Worm (Caenorhabditis elegans) whole organism, L1 larva: ENCODE data around the gene sru-39.

ENCODE experiments used
- Y116A8C.19 ChIP-seq: sonication (generic microtip); optimal IDR thresholded peaks from 2 replicates; lab custom pipeline; 2016; ENCODE audit warnings: missing compliant biosample characterization, missing genetic modification characterization, borderline replicate concordance
- aly-2 ChIP-seq: fragments of 150-350 bp; optimal IDR thresholded peaks from 2 replicates; lab custom pipeline; 2014; ENCODE audit warnings: missing biosample characterization, missing genetic modification characterization
- blmp-1 ChIP-seq: fragments of 150-350 bp; optimal IDR thresholded peaks from 2 replicates; lab custom pipeline; 2014; ENCODE audit warnings: missing biosample characterization, missing genetic modification characterization
- ceh-63 ChIP-seq: fragments of 200-800 bp; sonication (Bioruptor generic); optimal IDR thresholded peaks from 2 replicates; lab custom pipeline; 2018; ENCODE audit warnings: mild to moderate bottlenecking, missing genetic modification characterization, missing compliant biosample characterization
- ceh-90 ChIP-seq: sonication (generic microtip); optimal IDR thresholded peaks from 2 replicates; lab custom pipeline; 2016; ENCODE audit warnings: missing genetic modification characterization, missing compliant biosample characterization
- ces-1 ChIP-seq: fragments of 150-350 bp; optimal IDR thresholded peaks from 2 replicates; lab custom pipeline; 2014; ENCODE audit warnings: missing biosample characterization, missing genetic modification reagents, missing genetic modification characterization
- dsc-1 ChIP-seq: sonication (generic microtip); optimal IDR thresholded peaks from 2 replicates; lab custom pipeline; 2016; ENCODE audit warnings: mild to moderate bottlenecking, missing genetic modification characterization, missing compliant biosample characterization
- efl-1 ChIP-seq, 4 experiments: fragments of 150-350 bp; optimal IDR thresholded peaks in 3 of 4; peaks in 1 of 4; 1 replicate in 1 of 4; 2 replicates in 3 of 4; lab custom pipeline; 2014; ENCODE audit warnings: missing biosample characterization in 2 of 4, missing genetic modification characterization in 2 of 4, missing genetic modification reagents in 2 of 4
- egl-13 ChIP-seq: sonication (generic microtip); optimal IDR thresholded peaks from 2 replicates; lab custom pipeline; 2016; ENCODE audit warnings: missing genotype, missing genetic modification reagents, missing genetic modification characterization, missing compliant biosample characterization
- egl-27 ChIP-seq, 2 experiments: fragments of 150-350 bp in 1 of 2; sonication (generic microtip); optimal IDR thresholded peaks; 3 replicates each; lab custom pipeline; 2017 to 2018; ENCODE audit warnings: missing biosample characterization in 2 of 2, missing genetic modification characterization in 2 of 2, missing genetic modification reagents in 2 of 2
- ets-5 ChIP-seq: fragments of 200-800 bp; sonication (Bioruptor generic); IDR thresholded peaks from 2 replicates; pipeline ENCODE4 v1.3.6; 2022; ENCODE audit warnings: missing genetic modification characterization, missing compliant biosample characterization
- fkh-10 ChIP-seq: sonication (generic microtip); optimal IDR thresholded peaks from 2 replicates; lab custom pipeline; 2017; ENCODE audit warnings: missing biosample characterization, missing genetic modification reagents, missing genetic modification characterization
- fkh-4 ChIP-seq: sonication (generic microtip); optimal IDR thresholded peaks from 2 replicates; lab custom pipeline; 2016; ENCODE audit warnings: missing compliant biosample characterization, missing genetic modification characterization, borderline replicate concordance
- hlh-17 ChIP-seq: fragments of 200-800 bp; sonication (Bioruptor generic); optimal IDR thresholded peaks from 2 replicates; lab custom pipeline; 2018; ENCODE audit warnings: missing genetic modification characterization, mild to moderate bottlenecking, missing compliant biosample characterization, moderate library complexity, borderline replicate concordance
- hpl-2 ChIP-seq: fragments of 150-350 bp; optimal IDR thresholded peaks from 2 replicates; lab custom pipeline; 2014; ENCODE audit warnings: missing biosample characterization, missing genetic modification reagents, missing genetic modification characterization
- irx-1 ChIP-seq: sonication (generic microtip); optimal IDR thresholded peaks from 2 replicates; lab custom pipeline; 2016; ENCODE audit warnings: missing genetic modification characterization, missing compliant biosample characterization
- lin-14 ChIP-seq: fragments of 200-800 bp; sonication (Bioruptor generic); optimal IDR thresholded peaks from 2 replicates; lab custom pipeline; 2018; ENCODE audit warnings: mild to moderate bottlenecking, missing genetic modification characterization, moderate library complexity, missing compliant biosample characterization
- lin-15B ChIP-seq: fragments of 150-350 bp; sonication (generic microtip); optimal IDR thresholded peaks from 3 replicates; lab custom pipeline; 2014; ENCODE audit warnings: missing biosample characterization, missing genetic modification characterization
- lsy-2 ChIP-seq, 2 experiments: fragments of 150-350 bp; optimal IDR thresholded peaks; 2 replicates each; lab custom pipeline; 2014; ENCODE audit warnings: missing biosample characterization in 2 of 2, missing genetic modification characterization in 2 of 2
- mdl-1 ChIP-seq, 2 experiments: fragments of 150-350 bp; optimal IDR thresholded peaks; 2 replicates each; lab custom pipeline; 2014 to 2017; ENCODE audit warnings: missing biosample characterization in 2 of 2, missing genetic modification characterization in 2 of 2, inconsistent platforms in 1 of 2
- mef-2 ChIP-seq: fragments of 150-350 bp; optimal IDR thresholded peaks from 2 replicates; lab custom pipeline; 2014; ENCODE audit warnings: missing biosample characterization, missing genetic modification characterization
- nhr-20 ChIP-seq: sonication (generic microtip); optimal IDR thresholded peaks from 2 replicates; lab custom pipeline; 2016; ENCODE audit warnings: mild to moderate bottlenecking, missing genetic modification characterization, missing compliant biosample characterization
- nhr-28 ChIP-seq: fragments of 150-350 bp; optimal IDR thresholded peaks from 2 replicates; lab custom pipeline; 2014; ENCODE audit warnings: missing biosample characterization, missing genetic modification characterization
- nhr-47 ChIP-seq: sonication (generic microtip); optimal IDR thresholded peaks from 2 replicates; lab custom pipeline; 2016; ENCODE audit warnings: mild to moderate bottlenecking, missing genetic modification characterization, moderate library complexity, missing compliant biosample characterization
- nhr-71 ChIP-seq: sonication (generic microtip); optimal IDR thresholded peaks from 2 replicates; lab custom pipeline; 2016; ENCODE audit warnings: mild to moderate bottlenecking, missing genetic modification characterization, moderate library complexity, missing compliant biosample characterization
- nhr-84 ChIP-seq: sonication (generic microtip); optimal IDR thresholded peaks from 2 replicates; lab custom pipeline; 2017; ENCODE audit warnings: missing biosample characterization, missing genetic modification characterization
- nhr-90 ChIP-seq: sonication (generic microtip); optimal IDR thresholded peaks from 2 replicates; lab custom pipeline; 2016; ENCODE audit warnings: mild to moderate bottlenecking, missing genetic modification characterization, missing compliant biosample characterization; ENCODE audit not compliant: poor library complexity
- pag-3 ChIP-seq: sonication (generic microtip); optimal IDR thresholded peaks from 2 replicates; lab custom pipeline; 2017; ENCODE audit warnings: missing genetic modification characterization, mild to moderate bottlenecking, missing compliant biosample characterization, antibody characterized with exemption, borderline replicate concordance; ENCODE audit not compliant: insufficient read depth
- pqm-1 ChIP-seq: sonication (generic microtip); optimal IDR thresholded peaks from 3 replicates; lab custom pipeline; 2017; ENCODE audit warnings: missing biosample characterization, missing genetic modification characterization
- sox-4 ChIP-seq: sonication (generic microtip); optimal IDR thresholded peaks from 2 replicates; lab custom pipeline; 2016; ENCODE audit warnings: missing genetic modification characterization, missing compliant biosample characterization
- sptf-1 ChIP-seq: fragments of 150-350 bp; optimal IDR thresholded peaks from 2 replicates; lab custom pipeline; 2014; ENCODE audit warnings: missing biosample characterization, missing genetic modification characterization
- swsn-7 ChIP-seq: sonication (generic microtip); optimal IDR thresholded peaks from 2 replicates; lab custom pipeline; 2016; ENCODE audit warnings: missing genetic modification characterization, missing compliant biosample characterization
- tbx-2 ChIP-seq: sonication (generic microtip); optimal IDR thresholded peaks from 2 replicates; lab custom pipeline; 2016; ENCODE audit warnings: missing genetic modification characterization, missing compliant biosample characterization
- tlp-1 ChIP-seq: fragments of 150-350 bp; optimal IDR thresholded peaks from 2 replicates; lab custom pipeline; 2014; ENCODE audit warnings: missing biosample characterization, missing genetic modification characterization
- unc-98 ChIP-seq: fragments of 200-800 bp; sonication (Bioruptor generic); IDR thresholded peaks from 2 replicates; pipeline ENCODE4 v1.3.6; 2022; ENCODE audit warnings: missing genetic modification characterization, missing compliant biosample characterization
- vab-15 ChIP-seq: sonication (generic microtip); optimal IDR thresholded peaks from 2 replicates; lab custom pipeline; 2017; ENCODE audit warnings: missing genotype, mild to moderate bottlenecking, missing genetic modification characterization, missing compliant biosample characterization
- zag-1 ChIP-seq: fragments of 150-350 bp; optimal IDR thresholded peaks from 2 replicates; lab custom pipeline; 2014; ENCODE audit warnings: missing biosample characterization, missing genetic modification characterization
- zip-4 ChIP-seq: fragments of 200-800 bp; sonication (Bioruptor generic); optimal IDR thresholded peaks from 2 replicates; lab custom pipeline; 2018; ENCODE audit warnings: mild to moderate bottlenecking, missing genetic modification characterization, moderate library complexity, missing compliant biosample characterization

The sru-39 gene

DNA sequence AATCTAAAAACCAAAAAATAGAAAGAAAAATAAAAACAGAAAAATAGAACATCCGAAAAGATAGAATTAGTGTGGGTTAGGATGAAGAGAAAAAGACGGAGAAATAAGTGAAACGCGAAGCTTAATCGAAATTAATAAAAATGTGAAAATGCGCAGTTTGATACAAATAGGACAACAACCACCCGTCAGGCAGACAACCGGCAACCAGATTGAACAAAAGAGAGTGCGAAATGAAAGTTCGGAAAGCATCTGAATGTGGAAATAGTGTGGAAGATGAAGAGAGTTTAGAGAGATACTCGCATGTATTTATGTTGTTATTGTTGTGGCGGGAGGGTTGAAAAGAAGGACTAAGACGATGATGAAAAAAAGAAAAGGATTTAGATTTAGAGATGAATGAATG lies 44.8 kb upstream of the sru-39 start:
- TF ChIP-seq ets-5 (GFP tag; lab: Robert Waterston, UW) (no peak), blmp-1 (tag; lab: Kevin White, UChicago) (peak; percentile 96), lin-14 (GFP tag; lab: Kevin White, UChicago) (peak; percentile 62)

DNA sequence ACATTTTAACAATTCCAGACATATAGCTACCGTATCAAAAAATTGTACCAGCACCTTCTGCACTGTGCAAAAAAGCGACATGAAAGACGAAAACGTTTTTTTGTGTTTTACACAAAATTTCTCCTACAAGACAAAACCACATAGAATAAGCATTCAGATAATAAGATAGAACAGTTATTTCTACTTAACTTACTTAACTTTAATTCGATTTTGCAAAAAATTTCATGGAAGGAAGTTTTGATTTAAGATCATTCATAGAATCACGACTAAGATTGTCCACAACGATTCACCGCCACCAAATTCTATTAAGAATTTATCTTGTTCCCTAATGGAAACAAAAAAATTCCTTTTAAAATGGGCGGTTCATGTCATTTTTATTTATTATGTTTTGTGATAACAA lies 39.5 kb upstream of the sru-39 start:
- TF ChIP-seq fkh-4 (no peak), sptf-1 (tag; lab: Kevin White, UChicago) (no peak), nhr-28 (tag; lab: Kevin White, UChicago) (no peak), zag-1 (tag; lab: Kevin White, UChicago) (no peak), sox-4 (tag; lab: Kevin White, UChicago) (no peak), ces-1 (GFP tag; lab: Kevin White, UChicago) (no peak), fkh-10 (GFP tag; lab: Kevin White, UChicago) (no peak), hlh-17 (GFP tag; lab: Kevin White, UChicago) (no peak), mdl-1 (tag; optimal IDR thresholded peaks at IDR 0.05; lab: Kevin White, UChicago) (no peak)
- TF ChIP-seq, all 84 proteins: peak for 0

- TF ChIP-seq efl-1 (optimal IDR thresholded peaks at IDR 0.05; lab: Kevin White, UChicago) = no peak
- peak in 1 of 2 experiments; percentile 30 for TF ChIP-seq efl-1 (GFP tag; optimal IDR thresholded peaks at IDR 0.05 in 1 of 2; lab: Kevin White, UChicago)
- no peak for TF ChIP-seq nhr-90 (tag; lab: Kevin White, UChicago)
- TF ChIP-seq, all 84 proteins: peak for 1
Observed at ce11 chrV:9764552-9764951, 38.7 kb upstream of the sru-39 start.

DNA sequence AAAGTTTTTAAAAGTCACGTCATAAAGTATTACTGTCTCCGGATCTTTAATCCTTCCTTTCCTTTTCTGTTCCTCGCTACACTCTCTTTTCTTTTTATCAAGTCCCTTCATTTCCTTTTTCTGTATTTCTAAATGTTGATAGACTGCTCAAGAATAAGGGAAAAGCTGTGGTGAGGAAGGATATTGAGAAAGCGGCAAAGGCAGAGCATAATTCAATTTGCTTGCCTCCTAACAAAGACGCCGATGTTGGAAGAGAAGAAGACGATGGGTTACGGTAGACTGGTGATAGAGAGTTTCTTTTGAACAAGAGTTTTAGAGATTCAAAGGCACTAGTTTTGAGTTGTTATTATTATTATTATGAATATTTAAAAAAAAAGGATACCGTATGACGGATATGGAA lies 37.7 kb upstream of the sru-39 start:
- no peak for TF ChIP-seq egl-27 (tag; optimal IDR thresholded peaks at IDR 0.05; lab: Kevin White, UChicago)
- peak; percentile 88 for TF ChIP-seq lin-14 (GFP tag; lab: Kevin White, UChicago)
- TF ChIP-seq nhr-47 (tag; lab: Kevin White, UChicago) = peak; percentile 30
- TF ChIP-seq lsy-2 (tag; optimal IDR thresholded peaks at IDR 0.05; lab: Kevin White, UChicago) = peak; percentile 48 to 85
- TF ChIP-seq nhr-71 (tag; lab: Kevin White, UChicago) = peak; percentile 42
- peak in 1 of 2 experiments; percentile 8 for TF ChIP-seq efl-1 (optimal IDR thresholded peaks at IDR 0.05; lab: Kevin White, UChicago)
- no peak for TF ChIP-seq efl-1 (GFP tag; optimal IDR thresholded peaks at IDR 0.05 in 1 of 2; lab: Kevin White, UChicago)
- TF ChIP-seq nhr-20 (tag; lab: Kevin White, UChicago) = no peak
- no peak for TF ChIP-seq hpl-2
- TF ChIP-seq mef-2 (tag; lab: Kevin White, UChicago) = no peak
- TF ChIP-seq unc-98 (GFP tag; lab: Robert Waterston, UW) = no peak
- no peak for TF ChIP-seq ceh-63 (GFP tag; lab: Kevin White, UChicago)
- no peak for TF ChIP-seq vab-15 (tag; lab: Kevin White, UChicago)
- no peak for TF ChIP-seq tlp-1
- no peak for TF ChIP-seq Y116A8C.19 (tag; lab: Kevin White, UChicago)
- no peak for TF ChIP-seq dsc-1 (tag; lab: Kevin White, UChicago)
- no peak for TF ChIP-seq lin-15B (tag; lab: Kevin White, UChicago)
- TF ChIP-seq aly-2 = no peak
- no peak for TF ChIP-seq nhr-90 (tag; lab: Kevin White, UChicago)
- no peak for TF ChIP-seq pqm-1
- no peak for TF ChIP-seq zip-4 (GFP tag; lab: Kevin White, UChicago)
- TF ChIP-seq egl-13 (tag; lab: Kevin White, UChicago) = no peak
- TF ChIP-seq ets-5 (GFP tag; lab: Robert Waterston, UW) = no peak
- TF ChIP-seq ces-1 (GFP tag; lab: Kevin White, UChicago) = peak; percentile 100
- no peak for TF ChIP-seq hlh-17 (GFP tag; lab: Kevin White, UChicago)
- TF ChIP-seq fkh-10 (GFP tag; lab: Kevin White, UChicago) = peak; percentile 98
- peak; percentile 17 for TF ChIP-seq tbx-2 (tag; lab: Kevin White, UChicago)
- TF ChIP-seq sptf-1 (tag; lab: Kevin White, UChicago) = no peak
- peak; percentile 15 for TF ChIP-seq swsn-7 (tag; lab: Kevin White, UChicago)
- TF ChIP-seq nhr-84 (tag; lab: Kevin White, UChicago) = no peak
- no peak for TF ChIP-seq pag-3 (tag; lab: Kevin White, UChicago)
- no peak for TF ChIP-seq ceh-90 (tag; lab: Kevin White, UChicago)
- no peak for TF ChIP-seq irx-1
- no peak for TF ChIP-seq fkh-4
- TF ChIP-seq, all 84 proteins: peak for 9
